Worm (Caenorhabditis elegans) whole organism, midembryonic: ENCODE data around the gene F44D12.6.
"Not testable (repeated sequence)": the region's sequence is repeated elsewhere in the genome, so short reads cannot be mapped to it uniquely, and the experiment has no call there.

Experiments used
- T22C8.4 ChIP-seq: fragments of 200-800 bp; sonication (Bioruptor generic); IDR thresholded peaks from 2 replicates; pipeline ENCODE4 v1.3.6; 2022; ENCODE audit warnings: missing genetic modification characterization, missing compliant biosample characterization
- cog-1 ChIP-seq: sonication (generic microtip); optimal IDR thresholded peaks from 2 replicates; lab custom pipeline; 2016; ENCODE audit warnings: missing genetic modification characterization, missing compliant biosample characterization
- flt-1 ChIP-seq: fragments of 200-800 bp; sonication (Bioruptor generic); IDR thresholded peaks from 2 replicates; pipeline ENCODE4 v1.3.6; 2022; ENCODE audit warnings: missing genetic modification characterization, missing compliant biosample characterization
- klf-2 ChIP-seq: fragments of 200-800 bp; sonication (Bioruptor generic); conservative IDR thresholded peaks from 2 replicates; pipeline ENCODE4 v1.3.6; 2022; ENCODE audit warnings: missing genetic modification reagents, missing genetic modification characterization, missing compliant biosample characterization
- med-1 ChIP-seq: sonication (generic microtip); optimal IDR thresholded peaks from 2 replicates; lab custom pipeline; 2017; ENCODE audit warnings: missing genetic modification characterization, mild to moderate bottlenecking, missing compliant biosample characterization, antibody characterized with exemption, missing genetic modification reagents; ENCODE audit not compliant: insufficient read depth
- ref-1 ChIP-seq: fragments of 200-800 bp; sonication (Bioruptor generic); conservative IDR thresholded peaks from 2 replicates; pipeline ENCODE4 v1.3.6; 2022; ENCODE audit warnings: missing genetic modification reagents, missing genetic modification characterization, missing compliant biosample characterization
- tab-1 ChIP-seq: fragments of 200-800 bp; sonication (Bioruptor generic); IDR thresholded peaks from 2 replicates; pipeline ENCODE4 v1.3.6; 2022; ENCODE audit warnings: missing genetic modification characterization, missing compliant biosample characterization
- ztf-23 ChIP-seq: fragments of 200-800 bp; sonication (Bioruptor generic); IDR thresholded peaks from 2 replicates; pipeline ENCODE4 v1.3.6; 2022; ENCODE audit warnings: missing genetic modification reagents, missing genetic modification characterization, missing compliant biosample characterization
- ztf-29 ChIP-seq: fragments of 200-800 bp; sonication (Bioruptor generic); IDR thresholded peaks from 2 replicates; pipeline ENCODE4 v1.3.6; 2022; ENCODE audit warnings: missing genetic modification reagents, missing genetic modification characterization, missing compliant biosample characterization

F44D12.6 gene

DNA sequence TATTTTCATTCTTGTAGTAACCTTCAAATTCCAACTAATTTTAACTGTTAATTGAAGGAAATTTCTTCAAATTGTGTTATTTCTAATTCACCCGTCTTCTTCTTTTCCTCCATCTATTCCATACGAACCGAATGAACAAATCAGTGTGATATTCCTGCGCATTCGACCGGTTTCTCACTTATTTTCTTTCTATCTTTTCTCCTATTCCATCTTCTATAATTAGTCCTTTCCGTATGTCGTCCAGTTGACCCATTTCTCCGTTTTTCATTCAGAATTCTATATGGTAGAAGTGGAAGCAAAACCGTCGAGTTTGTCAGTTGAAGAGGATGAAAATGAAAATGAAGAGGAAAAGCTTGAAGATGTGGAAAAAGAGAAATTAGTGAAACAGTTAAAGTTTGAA, 23.6 kb upstream of the F44D12.6 start, which contains the start of gene magu-4:
TSS of gene magu-4 (plus strand) at position 218 of the 400 bp plus-strand sequence.
- TF ChIP-seq klf-2 (GFP tag; lab: Robert Waterston, UW), result no peak
- TF ChIP-seq med-1 (GFP tag; lab: Kevin White, UChicago), result no peak
- TF ChIP-seq T22C8.4, result no peak
- TF ChIP-seq flt-1 (GFP tag; lab: Robert Waterston, UW), result no peak

DNA sequence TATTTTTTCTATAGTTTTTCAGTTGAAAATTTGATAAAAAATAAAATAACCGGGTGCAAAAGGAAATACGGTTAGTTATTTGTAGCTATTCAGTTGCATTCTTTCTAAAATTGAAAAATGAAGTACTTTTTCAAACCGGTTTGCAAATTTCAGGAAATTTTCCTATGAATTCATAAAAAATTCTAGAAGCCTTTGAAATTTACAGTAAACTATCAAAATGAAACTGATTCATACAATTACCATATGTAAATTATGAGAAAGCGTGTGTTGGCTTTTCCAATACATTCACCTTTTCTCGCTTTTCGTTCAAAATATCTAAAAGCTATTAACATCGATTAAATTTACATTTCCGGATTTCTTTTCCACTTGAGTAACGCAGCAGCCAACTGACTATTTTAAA, 16.2 kb upstream of the F44D12.6 start, which contains the start of gene ent-7:
TSS of gene ent-7 (plus strand) at position 301 of the 400 bp plus-strand sequence.
- TF ChIP-seq ztf-23 (GFP tag; lab: Robert Waterston, UW), result no peak
- no peak for TF ChIP-seq ref-1 (GFP tag; lab: Robert Waterston, UW)
- TF ChIP-seq ztf-29 (GFP tag; lab: Robert Waterston, UW), result no peak
- TF ChIP-seq med-1 (GFP tag; lab: Kevin White, UChicago), result no peak
- no peak for TF ChIP-seq cog-1 (tag; lab: Kevin White, UChicago)
- TF ChIP-seq klf-2 (GFP tag; lab: Robert Waterston, UW), result no peak
- no peak for TF ChIP-seq T22C8.4
- TF ChIP-seq flt-1 (GFP tag; lab: Robert Waterston, UW), result no peak
- TF ChIP-seq tab-1 (GFP tag; lab: Robert Waterston, UW), result no peak

DNA sequence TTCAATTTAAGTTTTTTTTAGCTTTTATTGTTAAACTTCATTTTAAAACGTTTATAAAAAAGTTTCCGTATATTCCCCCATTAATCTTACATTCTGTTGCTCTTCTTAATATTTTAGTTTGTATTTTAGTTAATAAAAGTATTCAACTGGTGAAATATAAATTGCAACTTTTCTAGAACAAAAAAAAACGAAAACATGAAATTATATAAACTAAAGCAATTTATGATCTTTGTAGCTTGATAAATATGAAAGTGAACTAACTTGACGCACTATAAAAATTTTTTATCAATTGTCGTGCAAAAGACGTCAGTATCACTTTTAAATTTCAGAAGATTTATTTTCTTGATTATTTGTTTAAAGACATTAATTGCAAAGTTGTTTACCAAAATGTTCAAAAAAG, 15.5 kb upstream of the F44D12.6 start, which contains the start of gene F44D12.2:
TSS of gene F44D12.2 (minus strand) at position 101 of the 400 bp plus-strand sequence.
- TF ChIP-seq cog-1 (tag; lab: Kevin White, UChicago) (no peak), ztf-29 (GFP tag; lab: Robert Waterston, UW) (no peak), ref-1 (GFP tag; lab: Robert Waterston, UW) (no peak), T22C8.4 (no peak), med-1 (GFP tag; lab: Kevin White, UChicago) (no peak), klf-2 (GFP tag; lab: Robert Waterston, UW) (no peak), flt-1 (GFP tag; lab: Robert Waterston, UW) (no peak), ztf-23 (GFP tag; lab: Robert Waterston, UW) (no peak), tab-1 (GFP tag; lab: Robert Waterston, UW) (no peak)

DNA sequence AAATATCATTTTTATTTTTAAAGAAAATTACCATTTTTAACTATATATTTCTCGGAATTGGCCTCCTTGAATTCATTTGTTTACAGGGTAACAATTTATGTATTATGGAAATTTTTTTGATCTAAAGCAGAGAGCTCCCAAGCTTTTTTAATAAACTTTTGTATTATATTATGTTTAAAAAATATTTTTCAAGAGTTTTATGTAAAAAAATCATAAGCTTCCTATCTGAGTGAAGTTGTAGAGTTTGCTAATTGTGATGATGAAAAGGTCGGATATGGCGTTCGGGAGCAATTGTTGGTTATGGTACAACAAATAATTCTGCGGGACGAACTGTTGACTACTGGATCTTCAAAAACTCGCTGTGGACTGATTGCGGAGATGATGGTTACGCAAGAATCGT, 11.9 kb upstream of the F44D12.6 start, which contains the start of gene F44D12.19:
TSS of gene F44D12.19 (plus strand) at position 301 of the 400 bp plus-strand sequence.
- TF ChIP-seq cog-1 (tag; lab: Kevin White, UChicago) (no peak), ztf-29 (GFP tag; lab: Robert Waterston, UW) (no peak), flt-1 (GFP tag; lab: Robert Waterston, UW) (no peak), med-1 (GFP tag; lab: Kevin White, UChicago) (no peak), ztf-23 (GFP tag; lab: Robert Waterston, UW) (no peak), ref-1 (GFP tag; lab: Robert Waterston, UW) (no peak), tab-1 (GFP tag; lab: Robert Waterston, UW) (no peak), T22C8.4 (no peak), klf-2 (GFP tag; lab: Robert Waterston, UW) (no peak)

DNA sequence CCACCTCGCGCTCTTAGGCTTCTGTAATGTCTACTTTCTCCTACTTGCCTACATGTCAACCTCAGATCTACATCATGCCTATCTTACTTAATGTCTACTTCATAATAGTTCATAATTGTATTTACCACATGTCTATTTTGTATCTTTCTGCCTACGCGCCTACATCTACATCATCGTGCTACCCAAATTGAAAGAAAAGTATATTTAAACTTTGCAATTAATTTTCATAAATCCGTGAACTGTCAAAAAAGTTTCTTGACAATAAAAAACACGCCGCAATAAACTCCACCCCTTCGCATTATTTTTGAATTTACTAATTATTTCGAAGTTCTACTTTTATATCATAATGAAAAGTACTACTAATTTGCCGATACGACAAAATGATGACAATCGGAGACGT, 10.2 kb upstream of the F44D12.6 start, which contains the start of gene F44D12.8:
TSS of gene F44D12.8 (plus strand) at position 301 of the 400 bp plus-strand sequence.
- no peak for TF ChIP-seq klf-2 (GFP tag; lab: Robert Waterston, UW)
- TF ChIP-seq cog-1 (tag; lab: Kevin White, UChicago), result no peak
- TF ChIP-seq flt-1 (GFP tag; lab: Robert Waterston, UW), result no peak
- TF ChIP-seq med-1 (GFP tag; lab: Kevin White, UChicago), result no peak
- TF ChIP-seq ref-1 (GFP tag; lab: Robert Waterston, UW), result no peak
- TF ChIP-seq ztf-29 (GFP tag; lab: Robert Waterston, UW), result no peak
- TF ChIP-seq ztf-23 (GFP tag; lab: Robert Waterston, UW), result no peak
- no peak for TF ChIP-seq tab-1 (GFP tag; lab: Robert Waterston, UW)

DNA sequence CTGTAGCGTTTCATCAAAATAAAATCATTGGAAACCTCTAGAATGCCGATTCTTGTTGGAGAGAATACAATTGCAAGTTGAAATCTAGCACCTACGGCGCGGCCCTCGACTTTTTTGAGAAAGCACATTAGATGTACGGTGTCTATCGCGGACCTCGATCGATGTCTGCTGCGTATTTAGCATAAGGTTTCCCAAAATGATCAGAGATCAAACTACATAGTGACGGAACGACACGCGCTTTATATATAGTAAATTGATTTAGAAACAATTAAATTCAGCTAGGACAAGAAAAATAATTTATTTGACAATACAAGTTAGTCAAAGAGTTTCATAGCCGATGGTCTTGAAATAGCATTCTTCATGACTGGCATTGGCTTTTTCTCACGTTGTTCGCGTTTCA, 7.0 kb upstream of the F44D12.6 start:
- TF ChIP-seq tab-1 (GFP tag; lab: Robert Waterston, UW) (no peak), cog-1 (tag; lab: Kevin White, UChicago) (no peak), ztf-29 (GFP tag; lab: Robert Waterston, UW) (no peak), ref-1 (GFP tag; lab: Robert Waterston, UW) (no peak), ztf-23 (GFP tag; lab: Robert Waterston, UW) (no peak), med-1 (GFP tag; lab: Kevin White, UChicago) (no peak), klf-2 (GFP tag; lab: Robert Waterston, UW) (no peak), T22C8.4 (no peak), flt-1 (GFP tag; lab: Robert Waterston, UW) (no peak)

DNA sequence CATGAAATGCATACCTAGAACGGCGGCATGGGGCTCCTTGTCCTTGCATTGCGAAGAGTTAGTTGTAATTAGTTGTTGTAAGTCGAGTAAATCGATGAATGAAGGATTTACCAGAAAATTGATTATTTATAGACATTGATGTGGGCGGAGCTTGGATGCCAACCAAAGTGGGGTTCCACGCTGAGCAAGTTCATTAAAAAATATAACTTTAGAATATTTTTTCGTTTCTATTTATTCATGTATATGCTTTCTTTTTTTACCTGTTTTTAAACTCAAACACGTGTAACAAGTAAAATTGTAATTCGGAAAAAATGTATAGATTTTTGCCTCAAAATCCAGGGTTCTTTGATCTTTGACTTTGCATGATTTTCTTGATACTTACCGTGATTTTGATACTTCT, 5.6 kb upstream of the F44D12.6 start, which contains the start of gene gipc-2:
TSS of gene gipc-2 (minus strand) at position 101 of the 400 bp plus-strand sequence.
- TF ChIP-seq ztf-23 (GFP tag; lab: Robert Waterston, UW) (no peak), tab-1 (GFP tag; lab: Robert Waterston, UW) (no peak), med-1 (GFP tag; lab: Kevin White, UChicago) (no peak), klf-2 (GFP tag; lab: Robert Waterston, UW) (no peak), ref-1 (GFP tag; lab: Robert Waterston, UW) (no peak), cog-1 (tag; lab: Kevin White, UChicago) (no peak), ztf-29 (GFP tag; lab: Robert Waterston, UW) (no peak), flt-1 (GFP tag; lab: Robert Waterston, UW) (no peak), T22C8.4 (no peak)

DNA sequence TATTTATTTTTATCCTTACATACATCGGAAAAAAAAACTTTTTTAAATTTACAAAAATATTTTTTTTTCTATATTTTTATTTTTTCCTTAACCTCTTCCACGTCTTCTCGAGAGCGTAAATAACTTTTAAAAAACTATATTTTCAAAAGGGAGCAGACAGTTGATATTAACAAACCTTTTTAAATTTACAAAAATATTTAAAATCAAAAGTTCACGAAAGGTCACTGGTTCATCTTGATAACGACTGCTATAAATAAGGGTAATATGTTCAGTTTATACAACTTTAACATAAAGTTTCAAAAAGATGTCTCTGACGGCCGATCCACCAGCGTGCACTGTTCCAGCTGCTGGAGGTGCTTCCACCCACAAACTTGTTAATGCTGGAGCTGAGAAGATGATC, 4.4 kb upstream of the F44D12.6 start, which contains the start of the genes F44D12.16 and msd-2:
TSS of gene F44D12.16 (plus strand) at position 301 of the 400 bp plus-strand sequence.
TSS of gene msd-2 (plus strand) at position 305 of the 400 bp plus-strand sequence.
- not testable (repeated sequence) for TF ChIP-seq ztf-29, tab-1, ref-1 (GFP tag; lab: Robert Waterston, UW)

DNA sequence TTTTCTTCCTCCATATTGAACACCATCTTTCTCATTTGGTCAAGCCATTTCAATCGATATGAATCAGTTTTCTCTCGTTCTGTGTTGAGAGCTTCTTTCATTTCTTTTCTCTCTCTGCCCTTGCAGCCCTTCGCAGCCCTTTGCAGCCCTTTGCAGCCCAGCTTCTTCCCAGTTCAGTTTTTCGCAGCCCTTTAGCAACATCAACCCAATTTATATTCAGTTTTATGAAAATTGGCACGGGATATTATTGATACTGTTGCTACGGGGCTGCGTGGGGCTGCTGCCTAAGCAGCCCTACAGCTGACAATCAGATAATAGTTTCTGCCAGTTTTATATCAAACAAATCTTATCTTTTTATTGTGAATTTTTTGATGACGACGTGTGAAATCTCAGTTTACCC, 3.8 kb downstream of the F44D12.6 start, which contains the start of gene F44D12.10:
TSS of gene F44D12.10 (minus strand) at position 101 of the 400 bp plus-strand sequence.
- TF ChIP-seq med-1 (GFP tag; lab: Kevin White, UChicago) (no peak), T22C8.4 (no peak), flt-1 (GFP tag; lab: Robert Waterston, UW) (no peak), klf-2 (GFP tag; lab: Robert Waterston, UW) (no peak), cog-1 (tag; lab: Kevin White, UChicago) (no peak), ztf-23 (GFP tag; lab: Robert Waterston, UW) (no peak)
